Worm (Caenorhabditis elegans) whole organism, midembryonic: Measurements from ENCODE around the gene acdh-12.

Experiments used
- T22C8.4 ChIP-seq: fragments of 200-800 bp; sonication (Bioruptor generic); IDR thresholded peaks from 2 replicates; pipeline ENCODE4 v1.3.6; 2022; ENCODE audit warnings: missing genetic modification characterization, missing compliant biosample characterization
- cog-1 ChIP-seq: sonication (generic microtip); optimal IDR thresholded peaks from 2 replicates; lab custom pipeline; 2016; ENCODE audit warnings: missing genetic modification characterization, missing compliant biosample characterization
- flt-1 ChIP-seq: fragments of 200-800 bp; sonication (Bioruptor generic); IDR thresholded peaks from 2 replicates; pipeline ENCODE4 v1.3.6; 2022; ENCODE audit warnings: missing genetic modification characterization, missing compliant biosample characterization
- klf-2 ChIP-seq: fragments of 200-800 bp; sonication (Bioruptor generic); conservative IDR thresholded peaks from 2 replicates; pipeline ENCODE4 v1.3.6; 2022; ENCODE audit warnings: missing genetic modification reagents, missing genetic modification characterization, missing compliant biosample characterization
- med-1 ChIP-seq: sonication (generic microtip); optimal IDR thresholded peaks from 2 replicates; lab custom pipeline; 2017; ENCODE audit warnings: missing genetic modification characterization, mild to moderate bottlenecking, missing compliant biosample characterization, antibody characterized with exemption, missing genetic modification reagents; ENCODE audit not compliant: insufficient read depth
- ref-1 ChIP-seq: fragments of 200-800 bp; sonication (Bioruptor generic); conservative IDR thresholded peaks from 2 replicates; pipeline ENCODE4 v1.3.6; 2022; ENCODE audit warnings: missing genetic modification reagents, missing genetic modification characterization, missing compliant biosample characterization
- tab-1 ChIP-seq: fragments of 200-800 bp; sonication (Bioruptor generic); IDR thresholded peaks from 2 replicates; pipeline ENCODE4 v1.3.6; 2022; ENCODE audit warnings: missing genetic modification characterization, missing compliant biosample characterization
- ztf-29 ChIP-seq: fragments of 200-800 bp; sonication (Bioruptor generic); IDR thresholded peaks from 2 replicates; pipeline ENCODE4 v1.3.6; 2022; ENCODE audit warnings: missing genetic modification reagents, missing genetic modification characterization, missing compliant biosample characterization

ce11 chrII:7171305-7171998 is 24.0 kb downstream of the acdh-12 start, which contains the start of gene dyf-13:
- TF ChIP-seq tab-1 (GFP tag; lab: Robert Waterston, UW) (no peak), med-1 (GFP tag; lab: Kevin White, UChicago) (no peak), flt-1 (GFP tag; lab: Robert Waterston, UW) (no peak), T22C8.4 (GFP tag; lab: Robert Waterston, UW) (no peak), ref-1 (no peak), cog-1 (no peak), ztf-29 (GFP tag; lab: Robert Waterston, UW) (no peak), klf-2 (GFP tag; lab: Robert Waterston, UW) (no peak)
